Worm (Caenorhabditis elegans) whole organism, L4 larva: ENCODE measurements around the gene sre-15.

Experiments used
- F10B5.3 ChIP-seq: sonication (generic microtip); optimal IDR thresholded peaks from 2 replicates; lab custom pipeline; 2016; ENCODE audit warnings: mild to moderate bottlenecking, missing genetic modification characterization, missing compliant biosample characterization
- F49E8.2 ChIP-seq: sonication (generic microtip); optimal IDR thresholded peaks from 2 replicates; lab custom pipeline; 2016; ENCODE audit warnings: missing compliant biosample characterization, mild to moderate bottlenecking, missing genetic modification characterization, borderline replicate concordance
- Y105C5A.15 ChIP-seq: fragments of 200-800 bp; sonication (Bioruptor generic); IDR thresholded peaks from 2 replicates; pipeline ENCODE4 v1.3.6; 2022; ENCODE audit warnings: missing genetic modification characterization, missing compliant biosample characterization
- Y48G9A.11 ChIP-seq: fragments of 200-800 bp; sonication (Bioruptor generic); IDR thresholded peaks from 2 replicates; pipeline ENCODE4 v1.3.6; 2022; ENCODE audit warnings: missing genetic modification reagents, missing genetic modification characterization, missing compliant biosample characterization
- aha-1 ChIP-seq: fragments of 150-350 bp; peaks from one replicate; lab custom pipeline; 2014; ENCODE audit warnings: missing biosample characterization, missing genetic modification characterization
- aly-2 ChIP-seq: sonication (generic microtip); optimal IDR thresholded peaks from 2 replicates; lab custom pipeline; 2018; ENCODE audit warnings: missing biosample characterization, missing genetic modification characterization
- ama-1 ChIP-seq: fragments of 150-350 bp; optimal IDR thresholded peaks from 2 replicates; lab custom pipeline; 2014; ENCODE audit warnings: inconsistent platforms, mixed read lengths
- ceh-44 ChIP-seq: fragments of 200-800 bp; sonication (Bioruptor generic); IDR thresholded peaks from 2 replicates; pipeline ENCODE4 v1.3.6; 2022; ENCODE audit warnings: missing genetic modification reagents, missing genetic modification characterization, missing compliant biosample characterization
- ces-1 ChIP-seq: fragments of 150-350 bp; sonication (generic microtip); optimal IDR thresholded peaks from 4 replicates; lab custom pipeline; 2014; ENCODE audit warnings: missing biosample characterization, missing genetic modification reagents, missing genetic modification characterization
- daf-16 ChIP-seq, 3 experiments: sonication (generic microtip); optimal IDR thresholded peaks; 2 replicates each; lab custom pipeline; 2016 to 2017; ENCODE audit warnings: missing genetic modification characterization in 3 of 3, missing genetic modification reagents in 3 of 3, mild to moderate bottlenecking in 2 of 3, missing compliant biosample characterization in 2 of 3, missing biosample characterization in 1 of 3, moderate library complexity in 1 of 3
- daf-8 ChIP-seq: fragments of 200-800 bp; sonication (Bioruptor generic); IDR thresholded peaks from 2 replicates; pipeline ENCODE4 v1.3.6; 2022; ENCODE audit warnings: missing genetic modification characterization, missing compliant biosample characterization
- dmd-9 ChIP-seq: fragments of 200-800 bp; sonication (Bioruptor generic); IDR thresholded peaks from 2 replicates; pipeline ENCODE4 v1.3.6; 2022; ENCODE audit warnings: missing genetic modification reagents, missing genetic modification characterization, missing compliant biosample characterization
- dpl-1 ChIP-seq: fragments of 150-350 bp; optimal IDR thresholded peaks from 2 replicates; lab custom pipeline; 2014; ENCODE audit warnings: missing biosample characterization, missing genetic modification reagents, missing genetic modification characterization
- dve-1 ChIP-seq: sonication (generic microtip); optimal IDR thresholded peaks from 2 replicates; lab custom pipeline; 2017; ENCODE audit warnings: antibody characterized with exemption, mild to moderate bottlenecking, missing genetic modification characterization, missing compliant biosample characterization; ENCODE audit not compliant: insufficient read depth
- egl-27 ChIP-seq: sonication (generic microtip); optimal IDR thresholded peaks from 3 replicates; lab custom pipeline; 2017; ENCODE audit warnings: missing biosample characterization, missing genetic modification reagents, missing genetic modification characterization
- fkh-10 ChIP-seq: fragments of 150-350 bp; optimal IDR thresholded peaks from 2 replicates; lab custom pipeline; 2014; ENCODE audit warnings: missing biosample characterization, missing genetic modification reagents, missing genetic modification characterization
- fos-1 ChIP-seq: fragments of 150-350 bp; optimal IDR thresholded peaks from 2 replicates; lab custom pipeline; 2014; ENCODE audit warnings: missing biosample characterization, missing genetic modification characterization
- lim-7 ChIP-seq: fragments of 200-800 bp; sonication (Bioruptor generic); IDR thresholded peaks from 2 replicates; pipeline ENCODE4 v1.3.6; 2022; ENCODE audit warnings: missing genetic modification characterization, missing compliant biosample characterization
- lin-1 ChIP-seq: fragments of 200-800 bp; sonication (Bioruptor generic); IDR thresholded peaks from 2 replicates; pipeline ENCODE4 v1.3.6; 2022; ENCODE audit warnings: missing genetic modification reagents, missing genetic modification characterization, missing compliant biosample characterization
- lin-29 ChIP-seq: fragments of 200-800 bp; sonication (Bioruptor generic); IDR thresholded peaks from 2 replicates; pipeline ENCODE4 v1.3.6; 2022; ENCODE audit warnings: missing genetic modification reagents, missing genetic modification characterization, missing compliant biosample characterization
- lin-38 ChIP-seq: fragments of 200-800 bp; sonication (Bioruptor generic); IDR thresholded peaks from 2 replicates; pipeline ENCODE4 v1.3.6; 2022; ENCODE audit warnings: missing genetic modification reagents, missing genetic modification characterization, missing compliant biosample characterization
- madf-5 ChIP-seq, 2 experiments: fragments of 200-800 bp; sonication (Bioruptor generic); IDR thresholded peaks; 2 replicates each; pipeline ENCODE4 v1.3.6; 2022; ENCODE audit warnings: missing compliant biosample characterization in 2 of 2, missing genetic modification characterization in 2 of 2
- mdt-29 ChIP-seq: fragments of 200-800 bp; sonication (Bioruptor generic); IDR thresholded peaks from 2 replicates; pipeline ENCODE4 v1.3.6; 2022; ENCODE audit warnings: missing genetic modification reagents, missing genetic modification characterization, missing compliant biosample characterization
- nhr-28 ChIP-seq: fragments of 150-350 bp; optimal IDR thresholded peaks from 2 replicates; lab custom pipeline; 2014; ENCODE audit warnings: missing biosample characterization, missing genetic modification characterization
- nhr-6 ChIP-seq: fragments of 150-350 bp; optimal IDR thresholded peaks from 2 replicates; lab custom pipeline; 2014; ENCODE audit warnings: missing biosample characterization, missing genetic modification characterization
- nhr-77 ChIP-seq: fragments of 150-350 bp; optimal IDR thresholded peaks from 2 replicates; lab custom pipeline; 2014; ENCODE audit warnings: missing biosample characterization, missing genetic modification characterization
- php-3 ChIP-seq: fragments of 200-800 bp; sonication (Bioruptor generic); IDR thresholded peaks from 2 replicates; pipeline ENCODE4 v1.3.6; 2022; ENCODE audit warnings: missing genetic modification reagents, missing genetic modification characterization, missing compliant biosample characterization
- rbr-2 ChIP-seq: sonication (generic microtip); optimal IDR thresholded peaks from 2 replicates; lab custom pipeline; 2016; ENCODE audit warnings: missing genotype, missing genetic modification characterization, missing compliant biosample characterization
- saeg-2 ChIP-seq: fragments of 200-800 bp; sonication (Bioruptor generic); IDR thresholded peaks from 2 replicates; pipeline ENCODE4 v1.3.6; 2022; ENCODE audit warnings: missing genetic modification reagents, missing genetic modification characterization, missing compliant biosample characterization
- set-16 ChIP-seq: fragments of 200-800 bp; sonication (Bioruptor generic); IDR thresholded peaks from 2 replicates; pipeline ENCODE4 v1.3.6; 2022; ENCODE audit warnings: missing genetic modification reagents, missing genetic modification characterization, missing compliant biosample characterization
- snpc-1.2 ChIP-seq: fragments of 200-800 bp; sonication (Bioruptor generic); IDR thresholded peaks from 2 replicates; pipeline ENCODE4 v1.3.6; 2022; ENCODE audit warnings: missing genetic modification reagents, missing genetic modification characterization, missing compliant biosample characterization
- unc-62 ChIP-seq, 3 experiments: fragments of 150-350 bp in 1 of 3; sonication (generic microtip); optimal IDR thresholded peaks in 2 of 3; peaks in 1 of 3; 1 replicate in 1 of 3; 2 replicates in 2 of 3; lab custom pipeline; 2014 to 2017; ENCODE audit warnings: missing biosample characterization in 3 of 3, missing genetic modification characterization in 3 of 3, missing genetic modification reagents in 3 of 3, missing genotype in 1 of 3
- zfp-2 ChIP-seq: sonication (generic microtip); optimal IDR thresholded peaks from 2 replicates; lab custom pipeline; 2016; ENCODE audit warnings: mild to moderate bottlenecking, missing genetic modification characterization, missing compliant biosample characterization
- zip-11 ChIP-seq: fragments of 200-800 bp; sonication (Bioruptor generic); IDR thresholded peaks from 2 replicates; pipeline ENCODE4 v1.3.6; 2022; ENCODE audit warnings: missing genetic modification characterization, missing compliant biosample characterization

sre-15 gene

DNA sequence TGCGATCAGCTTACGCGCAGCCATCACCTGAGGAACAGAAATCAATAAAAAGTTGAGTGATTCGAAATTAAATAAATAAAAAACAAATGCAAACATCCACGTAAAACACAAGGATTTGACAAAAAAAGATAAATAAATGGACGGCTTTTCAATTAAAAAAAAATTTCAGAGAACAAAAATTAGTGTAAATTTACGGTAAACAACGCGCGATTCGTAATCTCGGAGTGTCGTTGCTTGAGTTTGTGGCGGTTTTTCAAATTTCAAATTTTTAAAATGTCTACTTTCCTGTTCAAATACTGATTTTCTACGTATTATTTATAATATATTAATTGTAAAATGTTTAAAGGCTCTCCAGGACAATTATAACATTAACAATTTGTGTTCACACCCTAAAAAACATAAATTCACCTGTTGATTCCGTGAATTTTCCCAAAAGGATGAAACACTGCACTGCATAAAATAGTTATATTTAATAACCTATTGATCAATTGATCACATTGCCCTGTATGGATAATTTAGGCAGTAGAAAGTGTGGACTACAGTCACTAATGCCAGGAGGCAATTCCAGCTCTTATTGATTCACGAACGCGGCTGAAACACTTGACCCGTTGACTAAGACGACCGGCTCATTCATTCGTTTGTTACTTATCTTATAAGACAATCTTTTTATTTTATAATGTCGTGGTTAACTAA is 35.5 kb downstream of the sre-15 start, which contains the start of the genes marb-1 and F35G2.3 (continued):
- TF ChIP-seq ces-1 = no peak
- 0 out of 2 replicates have a peak, but pooled peaks have one; percentile 6 for TF ChIP-seq lin-38 (GFP tag; lab: Robert Waterston, UW)
- no peak for TF ChIP-seq lin-1
- TF ChIP-seq F10B5.3 (tag; lab: Kevin White, UChicago) = peak; percentile 13

DNA sequence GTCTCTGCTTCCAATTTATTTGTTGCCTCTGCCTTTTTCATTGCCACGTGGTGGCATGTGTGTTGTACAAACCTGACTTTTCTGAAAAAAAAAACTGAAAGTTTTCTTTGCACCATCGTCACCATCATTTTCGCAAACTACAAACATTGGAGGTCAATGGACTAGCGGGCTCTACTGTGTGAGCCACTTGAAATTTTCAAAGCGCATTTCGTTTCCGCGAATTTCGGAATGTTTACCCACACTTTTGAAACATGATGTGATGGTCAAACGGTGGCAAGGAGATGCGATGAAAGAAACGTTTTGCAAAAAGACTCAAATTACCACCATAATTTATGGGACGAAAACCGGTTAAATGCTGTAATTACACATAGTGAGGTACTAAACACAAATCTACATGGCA is 36.7 kb downstream of the sre-15 start:
- TF ChIP-seq egl-27 (tag; lab: Kevin White, UChicago) (no peak), ama-1 (lab: Kevin White, UChicago) (peak; percentile 25), madf-5 (GFP tag; IDR thresholded peaks at IDR 0.05; lab: Robert Waterston, UW) (no peak), aly-2 (tag; lab: Kevin White, UChicago) (no peak), saeg-2 (no peak), aha-1 (tag; lab: Kevin White, UChicago) (peak; percentile 93), dmd-9 (GFP tag; lab: Robert Waterston, UW) (no peak), lin-29 (GFP tag; lab: Robert Waterston, UW) (no peak), ceh-44 (GFP tag; lab: Robert Waterston, UW) (no peak), rbr-2 (tag; lab: Kevin White, UChicago) (no peak), snpc-1.2 (peak; percentile 72), php-3 (GFP tag; lab: Robert Waterston, UW) (no peak), Y105C5A.15 (GFP tag; lab: Robert Waterston, UW) (no peak), nhr-77 (tag; lab: Kevin White, UChicago) (peak; percentile 3), dpl-1 (GFP tag; lab: Kevin White, UChicago) (no peak), Y48G9A.11 (GFP tag; lab: Robert Waterston, UW) (peak; percentile 73), set-16 (GFP tag; lab: Robert Waterston, UW) (no peak), mdt-29 (no peak), daf-8 (no peak), F49E8.2 (tag; lab: Kevin White, UChicago) (peak; percentile 2), nhr-28 (tag; lab: Kevin White, UChicago) (no peak), dve-1 (tag; lab: Kevin White, UChicago) (no peak), fos-1 (tag; lab: Kevin White, UChicago) (peak; percentile 18), lin-38 (GFP tag; lab: Robert Waterston, UW) (peak; percentile 29; the same call in 1 of the 2 replicates)

- no peak for TF ChIP-seq daf-16 (GFP tag; optimal IDR thresholded peaks at IDR 0.05; lab: Kevin White, UChicago)
- TF ChIP-seq daf-16 (tag; optimal IDR thresholded peaks at IDR 0.05; lab: Kevin White, UChicago) = peak; percentile 18
- TF ChIP-seq fkh-10 (GFP tag; lab: Kevin White, UChicago) = no peak
- peak in 1 of 2 experiments; percentile 94 for TF ChIP-seq unc-62 (GFP tag; optimal IDR thresholded peaks at IDR 0.05 in 1 of 2; lab: Kevin White, UChicago)
- TF ChIP-seq unc-62 (tag; optimal IDR thresholded peaks at IDR 0.05; lab: Kevin White, UChicago) = no peak
- no peak for TF ChIP-seq zip-11 (GFP tag; lab: Robert Waterston, UW)
- TF ChIP-seq, all 104 proteins: peak for 2
Measured at ce11 chrIV:12207454-12207853, 37.2 kb downstream of the sre-15 start.

DNA sequence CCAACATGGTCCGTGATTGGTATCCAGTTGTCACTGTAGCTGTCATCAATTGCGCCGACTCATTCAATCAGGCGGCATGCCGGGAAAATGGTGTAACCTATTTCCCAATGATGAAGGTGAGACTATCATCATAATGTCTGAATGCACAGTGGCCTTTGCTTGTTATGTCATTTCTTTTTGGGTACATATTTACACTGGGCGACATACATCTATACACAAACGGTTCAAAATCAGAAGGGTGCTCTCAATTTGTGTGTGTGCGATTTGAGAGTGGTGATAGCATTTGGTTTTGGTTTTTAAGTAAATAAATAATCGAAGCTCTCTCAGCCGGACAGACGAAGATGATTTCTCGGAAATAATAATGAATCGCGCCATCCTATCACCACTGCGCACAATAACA is 40.6 kb downstream of the sre-15 start:
- TF ChIP-seq snpc-1.2 (no peak), nhr-6 (tag; lab: Kevin White, UChicago) (peak; percentile 23), zfp-2 (tag; lab: Kevin White, UChicago) (no peak), lim-7 (GFP tag; lab: Robert Waterston, UW) (no peak)
